6 worm cellular contexts compared by ENCODE assay signal in the genomic region with DNA sequence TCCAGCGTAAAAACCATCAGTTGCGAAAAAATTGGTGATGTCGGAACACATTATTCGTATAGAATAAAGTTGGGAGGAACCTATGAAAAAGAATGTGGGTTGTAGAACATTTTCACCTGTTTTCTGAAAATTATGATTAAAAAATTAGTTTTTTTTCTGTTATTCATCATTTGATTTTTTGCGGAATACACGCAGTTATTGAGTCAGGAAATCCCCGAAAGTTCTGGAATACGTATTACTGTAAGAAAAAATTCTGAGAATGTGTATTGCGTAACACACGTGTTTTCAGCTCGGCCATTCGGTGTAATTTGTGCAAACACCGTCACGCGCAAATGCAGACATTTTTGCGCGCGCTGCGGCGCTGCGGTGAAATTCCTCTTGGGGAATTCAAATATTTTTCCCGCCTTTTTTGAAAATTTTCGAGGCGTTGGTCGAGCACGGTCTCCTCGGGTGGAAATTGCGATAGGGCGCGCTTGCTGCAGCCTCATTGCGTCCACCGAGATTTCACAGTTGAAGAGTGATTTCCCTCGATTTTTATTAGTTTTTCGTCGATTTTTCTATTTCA.
A peak's percentile ranks its signal among the peaks of the same experiment; 100 is the strongest.
TF ChIP-seq lines count a peak whose summit lies in the region.

Gene srh-170, minus strand, starts transcription at position 51 of the 565 bp plus-strand sequence.

TF ChIP-seq in whole organism, L1 larva, 84 proteins besides CTCF, POLR2A, EP300 and RAD21 (continues in another document):
- TF ChIP-seq snpc-4 (tag; optimal IDR thresholded peaks at IDR 0.05; lab: Kevin White, UChicago) (no peak), efl-1 (optimal IDR thresholded peaks at IDR 0.05; lab: Kevin White, UChicago) (peak; percentile 35 to 73), efl-1 (GFP tag; optimal IDR thresholded peaks at IDR 0.05 in 1 of 2; lab: Kevin White, UChicago) (peak; percentile 46 to 72), isw-1 (GFP tag; IDR thresholded peaks at IDR 0.05; lab: Robert Waterston, UW) (0 out of 2 replicates have a peak, but pooled peaks have one; percentile 16), C34B4.2 (tag; optimal IDR thresholded peaks at IDR 0.05; lab: Kevin White, UChicago) (no peak), fkh-8 (tag; optimal IDR thresholded peaks at IDR 0.05; lab: Kevin White, UChicago) (no peak), zag-1 (tag; optimal IDR thresholded peaks at IDR 0.05; lab: Kevin White, UChicago) (no peak), F16B12.6 (tag; optimal IDR thresholded peaks at IDR 0.05; lab: Kevin White, UChicago) (peak; percentile 49), ztf-11 (tag; optimal IDR thresholded peaks at IDR 0.05; lab: Kevin White, UChicago) (no peak), dpl-1 (GFP tag; optimal IDR thresholded peaks at IDR 0.05; lab: Kevin White, UChicago) (peak in 2 of 3 experiments; percentile 16 to 52), nhr-71 (tag; optimal IDR thresholded peaks at IDR 0.05; lab: Kevin White, UChicago) (peak; percentile 11), unc-86 (tag; optimal IDR thresholded peaks at IDR 0.05; lab: Kevin White, UChicago) (no peak), tlp-1 (tag; optimal IDR thresholded peaks at IDR 0.05; lab: Kevin White, UChicago) (no peak), grh-1 (GFP tag; IDR thresholded peaks at IDR 0.05; lab: Robert Waterston, UW) (peak; percentile 57)

TF ChIP-seq in whole organism, L4 larva, 104 proteins besides CTCF, POLR2A, EP300 and RAD21:
- TF ChIP-seq php-3 (GFP tag; IDR thresholded peaks at IDR 0.05; lab: Robert Waterston, UW), result 0 out of 2 replicates have a peak, but pooled peaks have one; percentile 24
- TF ChIP-seq lin-29 (GFP tag; IDR thresholded peaks at IDR 0.05; lab: Robert Waterston, UW), result no peak

TF ChIP-seq in whole organism, early embryonic, 17 proteins besides CTCF, POLR2A, EP300 and RAD21:
- TF ChIP-seq aly-1 (tag; optimal IDR thresholded peaks at IDR 0.05; lab: Kevin White, UChicago) (no peak), ets-7 (tag; optimal IDR thresholded peaks at IDR 0.05; lab: Kevin White, UChicago) (no peak), B0310.2 (tag; optimal IDR thresholded peaks at IDR 0.05; lab: Kevin White, UChicago) (no peak), ama-1 (optimal IDR thresholded peaks at IDR 0.05; lab: Kevin White, UChicago) (no peak), hmbx-1 (tag; optimal IDR thresholded peaks at IDR 0.05; lab: Kevin White, UChicago) (no peak), tbx-37 (GFP tag; conservative IDR thresholded peaks at IDR 0.05; lab: Robert Waterston, UW) (no peak), pes-1 (GFP tag; IDR thresholded peaks at IDR 0.05; lab: Robert Waterston, UW) (peak; percentile 15; the same call in 1 of the 2 replicates), hnd-1 (tag; optimal IDR thresholded peaks at IDR 0.05; lab: Kevin White, UChicago) (no peak), flt-1 (GFP tag; IDR thresholded peaks at IDR 0.05; lab: Robert Waterston, UW) (no peak), scrt-1 (GFP tag; IDR thresholded peaks at IDR 0.05; lab: Robert Waterston, UW) (0 out of 2 replicates have a peak, but pooled peaks have one; percentile 29), ceh-13 (GFP tag; optimal IDR thresholded peaks at IDR 0.05; lab: Kevin White, UChicago) (no peak), hmg-4 (GFP tag; optimal IDR thresholded peaks at IDR 0.05; lab: Kevin White, UChicago) (no peak)

TF ChIP-seq in whole organism, late embryonic, 69 proteins besides CTCF, POLR2A, EP300 and RAD21:
- TF ChIP-seq elt-2 (tag; optimal IDR thresholded peaks at IDR 0.05; lab: Kevin White, UChicago) (peak; percentile 7), unc-3 (GFP tag; conservative IDR thresholded peaks at IDR 0.05; lab: Robert Waterston, UW) (no peak), unc-3 (tag; optimal IDR thresholded peaks at IDR 0.05; lab: Kevin White, UChicago) (no peak), ceh-30 (tag; optimal IDR thresholded peaks at IDR 0.05; lab: Kevin White, UChicago) (no peak)
TF ChIP-seq in whole organism, late embryonic: peak in this region for 1.

TF ChIP-seq in whole organism, mixed stage, embryonic, 35 proteins besides CTCF, POLR2A, EP300 and RAD21:
- peak; percentile 19 for TF ChIP-seq zip-8 (tag; optimal IDR thresholded peaks at IDR 0.05; lab: Kevin White, UChicago)
- TF ChIP-seq ceh-83 (GFP tag; optimal IDR thresholded peaks at IDR 0.05; lab: Kevin White, UChicago), result no peak
- no peak for TF ChIP-seq unc-39 (tag; optimal IDR thresholded peaks at IDR 0.05; lab: Kevin White, UChicago)
- no peak for TF ChIP-seq cnd-1 (tag; optimal IDR thresholded peaks at IDR 0.05; lab: Kevin White, UChicago)
- TF ChIP-seq snpc-4 (tag; optimal IDR thresholded peaks at IDR 0.05; lab: Kevin White, UChicago), result no peak
- TF ChIP-seq nhr-76 (tag; optimal IDR thresholded peaks at IDR 0.05; lab: Kevin White, UChicago), result no peak

TF ChIP-seq in whole organism, young adult, 124 proteins besides CTCF, POLR2A, EP300 and RAD21:
- TF ChIP-seq chd-7 (tag; optimal IDR thresholded peaks at IDR 0.05; lab: Kevin White, UChicago) (no peak), fkh-3 (tag; optimal IDR thresholded peaks at IDR 0.05; lab: Kevin White, UChicago) (no peak), ztf-28 (GFP tag; IDR thresholded peaks at IDR 0.05; lab: Robert Waterston, UW) (0 out of 2 replicates have a peak, but pooled peaks have one; percentile 30), Y56A3A.18 (GFP tag; IDR thresholded peaks at IDR 0.05; lab: Robert Waterston, UW) (no peak), madf-6 (GFP tag; IDR thresholded peaks at IDR 0.05; lab: Robert Waterston, UW) (peak; percentile 57), mcd-1 (GFP tag; IDR thresholded peaks at IDR 0.05; lab: Robert Waterston, UW) (peak; percentile 74), snpc-1.3 (tag; optimal IDR thresholded peaks at IDR 0.05; lab: Kevin White, UChicago; ENCODE audit: insufficient read depth) (no peak), lin-26 (GFP tag; IDR thresholded peaks at IDR 0.05; lab: Robert Waterston, UW) (no peak), nhr-179 (tag; optimal IDR thresholded peaks at IDR 0.05; lab: Kevin White, UChicago) (no peak), ceh-58 (GFP tag; IDR thresholded peaks at IDR 0.05; lab: Robert Waterston, UW) (no peak), ztf-18 (tag; optimal IDR thresholded peaks at IDR 0.05; lab: Kevin White, UChicago) (no peak), lin-54 (GFP tag; optimal IDR thresholded peaks at IDR 0.05; lab: Kevin White, UChicago) (peak; percentile 12), aptf-2 (GFP tag; conservative IDR thresholded peaks at IDR 0.05; lab: Robert Waterston, UW) (0 out of 2 replicates have a peak, but pooled peaks have one; percentile 33), C06A6.2 (GFP tag; conservative IDR thresholded peaks at IDR 0.05; lab: Robert Waterston, UW) (no peak), ets-4 (GFP tag; optimal IDR thresholded peaks at IDR 0.05; lab: Kevin White, UChicago) (no peak), hsf-1 (GFP tag; IDR thresholded peaks at IDR 0.05; lab: Robert Waterston, UW) (0 out of 2 replicates have a peak, but pooled peaks have one; percentile 30), pha-4 (tag; optimal IDR thresholded peaks at IDR 0.05; lab: Kevin White, UChicago) (no peak), mes-4 (tag; optimal IDR thresholded peaks at IDR 0.05; lab: Kevin White, UChicago) (no peak)
